Fruit fly (Drosophila melanogaster): Measurements from ENCODE around the gene Srp14.

- TF ChIP-seq EcR (GFP tag; optimal IDR thresholded peaks at IDR 0.05) (no peak), rn (GFP tag; IDR thresholded peaks at IDR 0.05) (no peak), fd96Ca (GFP tag; IDR thresholded peaks at IDR 0.05) (no peak), CG13204 (GFP tag; optimal IDR thresholded peaks at IDR 0.05) (no peak), Ets98B (GFP tag; IDR thresholded peaks at IDR 0.05) (no peak)
Measured at dm6 chr3R:20605078-20605477, 25.2 kb downstream of the Srp14 start.

Measured in whole organism, pupa.